Worm (Caenorhabditis elegans) whole organism, dauer: Measurements from ENCODE around the gene C15B12.1.

Experiments used
- unc-62 ChIP-seq: sonication (generic microtip); optimal IDR thresholded peaks from 2 replicates; lab custom pipeline; 2017; ENCODE audit warnings: missing biosample characterization, missing genetic modification reagents, missing genetic modification characterization

Gene C15B12.1

ce11 chrX:6461729-6462128 lies 14.9 kb upstream of the C15B12.1 start, which contains the start of gene K04E7.1:
TSS of gene K04E7.1 (plus strand) at chrX:6462029.
- TF ChIP-seq unc-62, result no peak

ce11 chrX:6462479-6462878 lies 14.1 kb upstream of the C15B12.1 start:
- no peak for TF ChIP-seq unc-62

ce11 chrX:6462995-6463462 lies 13.6 kb upstream of the C15B12.1 start, which contains the start of gene C15B12.2:
TSS of gene C15B12.2 (plus strand) at chrX:6463412.
- no peak for TF ChIP-seq unc-62

- no peak for TF ChIP-seq unc-62
Observed at ce11 chrX:6467462-6467861, 9.1 kb upstream of the C15B12.1 start, which contains the start of gene C15B12.3. TSS of gene C15B12.3 (minus strand) at chrX:6467562.

- no peak for TF ChIP-seq unc-62
Observed at ce11 chrX:6468499-6468898, 8.1 kb upstream of the C15B12.1 start, which contains the start of gene C15B12.9. TSS of gene C15B12.9 (plus strand) at chrX:6468799.

- no peak for TF ChIP-seq unc-62
Observed at ce11 chrX:6473698-6474314, 2.8 kb upstream of the C15B12.1 start, which contains the start of the genes C15B12.4 and C15B12.8. TSS of gene C15B12.4 (minus strand) at chrX:6473748. TSS of gene C15B12.8 (plus strand) at chrX:6474264.

- no peak for TF ChIP-seq unc-62
Observed at ce11 chrX:6484780-6485179, 8.2 kb downstream of the C15B12.1 start, which contains the start of gene gar-1. TSS of gene gar-1 (minus strand) at chrX:6484880.

ce11 chrX:6499736-6500135 lies 23.1 kb downstream of the C15B12.1 start, which contains the start of gene actl-1:
TSS of gene actl-1 (minus strand) at chrX:6499836.
- TF ChIP-seq unc-62, result no peak

ce11 chrX:6503148-6503547 lies 26.5 kb downstream of the C15B12.1 start:
- no peak for TF ChIP-seq unc-62

ce11 chrX:6505008-6505407 lies 28.4 kb downstream of the C15B12.1 start, which contains the start of gene cdf-1:
TSS of gene cdf-1 (minus strand) at chrX:6505143.
- TF ChIP-seq unc-62, result no peak

ce11 chrX:6505662-6506061 lies 29.1 kb downstream of the C15B12.1 start, which contains the start of gene glr-8:
TSS of gene glr-8 (plus strand) at chrX:6505980.
- TF ChIP-seq unc-62, result no peak

ce11 chrX:6507734-6508133 lies 31.1 kb downstream of the C15B12.1 start:
- no peak for TF ChIP-seq unc-62

ce11 chrX:6509813-6510212 lies 33.2 kb downstream of the C15B12.1 start:
- no peak for TF ChIP-seq unc-62

ce11 chrX:6510627-6511026 lies 34.0 kb downstream of the C15B12.1 start, which contains the start of gene ttr-36:
TSS of gene ttr-36 (plus strand) at chrX:6510927.
- TF ChIP-seq unc-62, result no peak

ce11 chrX:6511985-6512384 lies 35.4 kb downstream of the C15B12.1 start, which contains the start of gene ttr-35:
TSS of gene ttr-35 (plus strand) at chrX:6512285.
- no peak for TF ChIP-seq unc-62

- no peak for TF ChIP-seq unc-62
Observed at ce11 chrX:6514466-6514865, 37.9 kb downstream of the C15B12.1 start.

ce11 chrX:6515267-6515666 lies 38.7 kb downstream of the C15B12.1 start:
- no peak for TF ChIP-seq unc-62
